Worm (Caenorhabditis elegans): ENCODE data around the gene srbc-8.
A peak's percentile ranks its signal among the peaks of the same experiment; 100 is the strongest.
"Not testable (repeated sequence)": the region's sequence is repeated elsewhere in the genome, so short reads cannot be mapped to it uniquely, and the experiment has no call there.

The srbc-8 gene

ce11 chrV:7455008-7455407, 29.9 kb downstream of the srbc-8 start, which contains the start of gene F25E5.2:
F25E5.2 (plus strand) TSS chrV:7455308.
- TF ChIP-seq dao-5 (tag; optimal IDR thresholded peaks at IDR 0.05) (no peak), him-1 (tag; optimal IDR thresholded peaks at IDR 0.05) (no peak), W03F9.2 (tag; optimal IDR thresholded peaks at IDR 0.05) (no peak)

- TF ChIP-seq dao-5 (tag; optimal IDR thresholded peaks at IDR 0.05) (no peak), W03F9.2 (tag; optimal IDR thresholded peaks at IDR 0.05) (no peak), him-1 (tag; optimal IDR thresholded peaks at IDR 0.05) (no peak)
Observed at ce11 chrV:7454236-7454635, 30.7 kb downstream of the srbc-8 start, which contains the start of gene try-8. try-8 (minus strand) TSS chrV:7454336.

- TF ChIP-seq W03F9.2 (tag; optimal IDR thresholded peaks at IDR 0.05) (no peak), him-1 (tag; optimal IDR thresholded peaks at IDR 0.05) (no peak)
Observed at ce11 chrV:7451421-7451820, 33.5 kb downstream of the srbc-8 start, which contains the start of gene try-11. try-11 (plus strand) TSS chrV:7451721.

ce11 chrV:7449303-7449827, 35.5 kb downstream of the srbc-8 start, which contains the start of gene try-12:
try-12 (plus strand) TSS chrV:7449353.
- no peak for TF ChIP-seq dao-5 (tag; optimal IDR thresholded peaks at IDR 0.05)
- TF ChIP-seq W03F9.2 (tag; optimal IDR thresholded peaks at IDR 0.05), result no peak
- no peak for TF ChIP-seq him-1 (tag; optimal IDR thresholded peaks at IDR 0.05)

- TF ChIP-seq W03F9.2 (tag; optimal IDR thresholded peaks at IDR 0.05) (no peak), dao-5 (tag; optimal IDR thresholded peaks at IDR 0.05) (no peak), him-1 (tag; optimal IDR thresholded peaks at IDR 0.05) (no peak)
Observed at ce11 chrV:7446965-7447364, 37.9 kb downstream of the srbc-8 start, which contains the start of gene F25E5.5. F25E5.5 (plus strand) TSS chrV:7447265.

- not testable (repeated sequence) for TF ChIP-seq W03F9.2, dao-5, him-1 (tag; optimal IDR thresholded peaks at IDR 0.05)
Observed at ce11 chrV:7444331-7444730, 40.6 kb downstream of the srbc-8 start, which contains the start of gene nhr-141. nhr-141 (plus strand) TSS chrV:7444661.

ce11 chrV:7439807-7440206, 45.1 kb downstream of the srbc-8 start, which contains the start of gene try-13:
try-13 (plus strand) TSS chrV:7440107.
- TF ChIP-seq dao-5 (tag; optimal IDR thresholded peaks at IDR 0.05), result no peak
- no peak for TF ChIP-seq W03F9.2 (tag; optimal IDR thresholded peaks at IDR 0.05)
- TF ChIP-seq him-1 (tag; optimal IDR thresholded peaks at IDR 0.05), result no peak

- TF ChIP-seq W03F9.2 (tag; optimal IDR thresholded peaks at IDR 0.05) (no peak), him-1 (tag; optimal IDR thresholded peaks at IDR 0.05) (no peak)
Observed at ce11 chrV:7437985-7438384, 46.9 kb downstream of the srbc-8 start, which contains the start of gene F25E5.16. F25E5.16 (plus strand) TSS chrV:7438285.

ce11 chrV:7437538-7437937, 47.4 kb downstream of the srbc-8 start, which contains the start of gene F25E5.9:
F25E5.9 (minus strand) TSS chrV:7437919.
- TF ChIP-seq W03F9.2 (tag; optimal IDR thresholded peaks at IDR 0.05) (no peak), dao-5 (tag; optimal IDR thresholded peaks at IDR 0.05) (no peak), him-1 (tag; optimal IDR thresholded peaks at IDR 0.05) (no peak)

ce11 chrV:7436911-7437310, 48.0 kb downstream of the srbc-8 start:
- TF ChIP-seq W03F9.2 (tag; optimal IDR thresholded peaks at IDR 0.05) (no peak), dao-5 (tag; optimal IDR thresholded peaks at IDR 0.05) (no peak), him-1 (tag; optimal IDR thresholded peaks at IDR 0.05) (no peak)

- TF ChIP-seq dao-5 (tag; optimal IDR thresholded peaks at IDR 0.05) (no peak), W03F9.2 (tag; optimal IDR thresholded peaks at IDR 0.05) (no peak), him-1 (tag; optimal IDR thresholded peaks at IDR 0.05) (no peak)
Observed at ce11 chrV:7436509-7436908, 48.4 kb downstream of the srbc-8 start.

- no peak for TF ChIP-seq W03F9.2 (tag; optimal IDR thresholded peaks at IDR 0.05)
- TF ChIP-seq dao-5 (tag; optimal IDR thresholded peaks at IDR 0.05), result no peak
- no peak for TF ChIP-seq him-1 (tag; optimal IDR thresholded peaks at IDR 0.05)
Observed at ce11 chrV:7435376-7436204, 49.3 kb downstream of the srbc-8 start, which contains the start of the genes ddo-2 and F25E5.8. ddo-2 (minus strand) TSS chrV:7435705. F25E5.8 (plus strand) TSS chrV:7435930.

ce11 chrV:7434805-7435363, 50.0 kb downstream of the srbc-8 start:
- TF ChIP-seq him-1 (tag; optimal IDR thresholded peaks at IDR 0.05) (no peak), W03F9.2 (tag; optimal IDR thresholded peaks at IDR 0.05) (peak; percentile 0), dao-5 (tag; optimal IDR thresholded peaks at IDR 0.05) (no peak)
